Worm (Caenorhabditis elegans): ENCODE data around the gene srg-33.

DNA sequence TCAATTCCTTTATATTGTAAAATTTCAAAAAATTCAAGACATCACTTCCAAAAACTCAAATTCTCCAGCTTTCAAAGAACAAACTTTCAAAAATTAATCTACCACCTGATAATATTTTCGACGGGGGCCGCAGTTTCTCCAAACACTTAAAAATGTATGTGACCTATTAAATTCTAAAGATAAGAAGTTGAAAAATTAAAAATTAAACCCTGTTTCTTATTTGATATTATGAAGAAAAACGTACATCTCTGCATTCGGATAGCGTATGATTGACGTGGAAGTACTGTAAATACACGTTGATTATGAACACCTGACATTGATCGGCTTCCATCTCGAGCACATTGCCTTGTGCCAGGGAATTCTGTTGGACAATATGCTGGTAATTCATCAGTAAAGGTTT is 14.1 kb downstream of the srg-33 start:
- TF ChIP-seq tab-1 (GFP tag; IDR thresholded peaks at IDR 0.05) (no peak), flt-1 (GFP tag; IDR thresholded peaks at IDR 0.05) (no peak), ztf-23 (GFP tag; IDR thresholded peaks at IDR 0.05) (no peak), T22C8.4 (GFP tag; IDR thresholded peaks at IDR 0.05) (no peak)
